Fruit fly (Drosophila melanogaster) whole organism, embryonic: ENCODE results near the gene CG42366.

Experiments
- Aef1 ChIP-seq: fragments of 200-800 bp; sonication (Bioruptor generic); IDR thresholded peaks from 3 replicates; pipeline ENCODE4 v1.3.6; 2022; ENCODE audit warnings: missing biosample characterization, missing genetic modification characterization
- CG11398 ChIP-seq: fragments of 200-800 bp; sonication (Bioruptor generic); optimal IDR thresholded peaks from 2 replicates; lab custom pipeline; 2016; ENCODE audit warnings: missing biosample characterization, missing genetic modification characterization
- CG12219 ChIP-seq: fragments of 200-800 bp; sonication (Bioruptor generic); optimal IDR thresholded peaks from 3 replicates; lab custom pipeline; 2018; ENCODE audit warnings: missing biosample characterization, mild to moderate bottlenecking, missing genetic modification characterization
- CG13624 ChIP-seq: fragments of 200-800 bp; sonication (Bioruptor generic); optimal IDR thresholded peaks from 2 replicates; lab custom pipeline; 2016; ENCODE audit warnings: missing biosample characterization, missing genetic modification characterization
- CG14667 ChIP-seq: fragments of 200-800 bp; sonication (Bioruptor generic); IDR thresholded peaks from 2 replicates; pipeline ENCODE4 v1.3.6; 2022; ENCODE audit warnings: missing biosample characterization, missing genetic modification characterization
- CG16863 ChIP-seq: fragments of 200-800 bp; sonication (Bioruptor generic); optimal IDR thresholded peaks from 3 replicates; lab custom pipeline; 2016; ENCODE audit warnings: missing biosample characterization, missing genetic modification characterization
- CG17328 ChIP-seq: fragments of 200-800 bp; sonication (Bioruptor generic); IDR thresholded peaks from 2 replicates; pipeline ENCODE4 v1.3.6; 2022; ENCODE audit warnings: missing biosample characterization, missing genetic modification characterization
- CG17612 ChIP-seq: fragments of 200-800 bp; sonication (Bioruptor generic); IDR thresholded peaks from 2 replicates; pipeline ENCODE4 v1.3.6; 2022; ENCODE audit warnings: missing biosample characterization, missing genetic modification characterization
- CG18619 ChIP-seq: fragments of 200-800 bp; sonication (Bioruptor generic); optimal IDR thresholded peaks from 3 replicates; lab custom pipeline; 2017; ENCODE audit warnings: missing biosample characterization, mild to moderate bottlenecking, missing genetic modification characterization
- CG18764 ChIP-seq: fragments of 200-800 bp; sonication (Bioruptor generic); optimal IDR thresholded peaks from 3 replicates; lab custom pipeline; 2016; ENCODE audit warnings: missing biosample characterization, missing genetic modification characterization
- CG2199 ChIP-seq: fragments of 200-800 bp; sonication (Bioruptor generic); IDR thresholded peaks from 3 replicates; pipeline ENCODE4 v1.3.6; 2022; ENCODE audit warnings: missing biosample characterization, missing genetic modification characterization
- CG32767 ChIP-seq: fragments of 200-800 bp; sonication (Bioruptor generic); IDR thresholded peaks from 2 replicates; pipeline ENCODE4 v1.3.6; 2022; ENCODE audit warnings: missing biosample characterization, missing genetic modification characterization
- CG3407 ChIP-seq: fragments of 200-800 bp; sonication (Bioruptor generic); optimal IDR thresholded peaks from 2 replicates; lab custom pipeline; 2018; ENCODE audit warnings: missing biosample characterization, mild to moderate bottlenecking, missing genetic modification characterization
- CG4617 ChIP-seq: fragments of 200-800 bp; sonication (Bioruptor generic); optimal IDR thresholded peaks from 3 replicates; lab custom pipeline; 2016; ENCODE audit warnings: missing biosample characterization, missing genetic modification characterization, borderline replicate concordance
- CG4707 ChIP-seq: fragments of 200-800 bp; sonication (Bioruptor generic); optimal IDR thresholded peaks from 2 replicates; lab custom pipeline; 2018; ENCODE audit warnings: missing biosample characterization, mild to moderate bottlenecking, missing genetic modification characterization, moderate library complexity
- CG5180 ChIP-seq: fragments of 200-800 bp; sonication (Bioruptor generic); optimal IDR thresholded peaks from 3 replicates; lab custom pipeline; 2017; ENCODE audit warnings: missing biosample characterization, missing genetic modification characterization, mild to moderate bottlenecking, moderate library complexity, missing genetic modification reagents
- CG7987 ChIP-seq: fragments of 200-800 bp; sonication (Bioruptor generic); optimal IDR thresholded peaks from 2 replicates; lab custom pipeline; 2018; ENCODE audit warnings: missing biosample characterization, mild to moderate bottlenecking, missing genetic modification characterization, moderate library complexity
- CG8290 ChIP-seq, 3 experiments: fragments of 200-800 bp; sonication (Bioruptor generic); optimal IDR thresholded peaks; 2 replicates each; lab custom pipeline; 2016 to 2019; ENCODE audit warnings: missing biosample characterization in 3 of 3, missing genetic modification characterization in 3 of 3, mild to moderate bottlenecking in 2 of 3, moderate library complexity in 1 of 3
- CG8924 ChIP-seq: fragments of 200-800 bp; optimal IDR thresholded peaks from 3 replicates; lab custom pipeline; 2019; ENCODE audit warnings: missing biosample characterization, mild to moderate bottlenecking, missing genetic modification characterization, moderate library complexity
- Chrac-16 ChIP-seq: fragments of 200-800 bp; sonication (Bioruptor generic); optimal IDR thresholded peaks from 3 replicates; lab custom pipeline; 2016; ENCODE audit warnings: missing biosample characterization, missing genetic modification characterization
- Doc2 ChIP-seq: fragments of 200-800 bp; sonication (Bioruptor generic); IDR thresholded peaks from 2 replicates; pipeline ENCODE4 v1.3.6; 2022; ENCODE audit warnings: missing biosample characterization, missing genetic modification characterization
- Elba2 ChIP-seq: fragments of 200-800 bp; sonication (Bioruptor generic); optimal IDR thresholded peaks from 3 replicates; lab custom pipeline; 2016; ENCODE audit warnings: missing biosample characterization, missing genetic modification characterization
- H15 ChIP-seq: fragments of 200-800 bp; sonication (Bioruptor generic); IDR thresholded peaks from 3 replicates; pipeline ENCODE4 v1.3.6; 2022; ENCODE audit warnings: missing biosample characterization, missing genetic modification characterization
- HmgD ChIP-seq: fragments of 200-800 bp; sonication (Bioruptor generic); optimal IDR thresholded peaks from 3 replicates; lab custom pipeline; 2016; ENCODE audit warnings: missing biosample characterization, missing genetic modification characterization
- Hr3 ChIP-seq: fragments of 200-800 bp; sonication (Bioruptor generic); optimal IDR thresholded peaks from 3 replicates; lab custom pipeline; 2016; ENCODE audit warnings: missing biosample characterization, missing genetic modification characterization
- MTF-1 ChIP-seq: fragments of 200-800 bp; sonication (Bioruptor generic); optimal IDR thresholded peaks from 2 replicates; lab custom pipeline; 2018; ENCODE audit warnings: missing biosample characterization, mild to moderate bottlenecking, missing genetic modification characterization, borderline replicate concordance
- Nf-YB ChIP-seq: fragments of 200-800 bp; sonication (Bioruptor generic); optimal IDR thresholded peaks from 3 replicates; lab custom pipeline; 2019; ENCODE audit warnings: missing biosample characterization, mild to moderate bottlenecking, missing genetic modification characterization, moderate library complexity
- PHDP ChIP-seq: fragments of 200-800 bp; sonication (Bioruptor generic); optimal IDR thresholded peaks from 3 replicates; lab custom pipeline; 2018; ENCODE audit warnings: missing biosample characterization, mild to moderate bottlenecking, missing genetic modification characterization, moderate library complexity
- Trl ChIP-seq, 3 experiments: fragments of >200 bp in 2 of 3; fragments of 200-800 bp in 1 of 3; sonication (Bioruptor generic) in 1 of 3; optimal IDR thresholded peaks; 2 replicates in 1 of 3; 3 replicates in 2 of 3; lab custom pipeline; 2016 to 2017; ENCODE audit warnings: missing biosample characterization in 1 of 3, missing genetic modification characterization in 1 of 3
- Xrp1 ChIP-seq: fragments of 200-800 bp; sonication (Bioruptor generic); IDR thresholded peaks from 2 replicates; pipeline ENCODE4 v1.3.6; 2022; ENCODE audit warnings: missing biosample characterization, missing genetic modification characterization
- ash1 ChIP-seq: fragments of 200-800 bp; sonication (Bioruptor generic); optimal IDR thresholded peaks from 2 replicates; lab custom pipeline; 2018; ENCODE audit warnings: missing biosample characterization, mild to moderate bottlenecking, missing genetic modification characterization
- ato ChIP-seq: fragments of 200-800 bp; sonication (Bioruptor generic); IDR thresholded peaks from 2 replicates; pipeline ENCODE4 v1.3.6; 2022; ENCODE audit warnings: missing biosample characterization, missing genetic modification characterization; ENCODE audit not compliant: partially characterized antibody
- dati ChIP-seq: fragments of 200-800 bp; sonication (Bioruptor generic); IDR thresholded peaks from 2 replicates; pipeline ENCODE4 v1.3.6; 2022; ENCODE audit warnings: missing biosample characterization, missing genetic modification characterization
- dimm ChIP-seq: fragments of 200-800 bp; sonication (Bioruptor generic); IDR thresholded peaks from 2 replicates; pipeline ENCODE4 v1.3.6; 2022; ENCODE audit warnings: missing biosample characterization, missing genetic modification characterization
- disco-r ChIP-seq: fragments of 200-800 bp; sonication (Bioruptor generic); optimal IDR thresholded peaks from 2 replicates; lab custom pipeline; 2016; ENCODE audit warnings: missing biosample characterization, missing genetic modification characterization
- dm ChIP-seq: fragments of 200-800 bp; sonication (Bioruptor generic); optimal IDR thresholded peaks from 3 replicates; lab custom pipeline; 2016; ENCODE audit warnings: missing biosample characterization, missing genetic modification characterization
- ftz-f1 ChIP-seq: fragments of 200-800 bp; sonication (Bioruptor generic); optimal IDR thresholded peaks from 2 replicates; lab custom pipeline; 2016; ENCODE audit warnings: missing biosample characterization, missing genetic modification characterization
- gce ChIP-seq: fragments of 200-800 bp; sonication (Bioruptor generic); IDR thresholded peaks from 3 replicates; pipeline ENCODE4 v1.3.6; 2022; ENCODE audit warnings: missing biosample characterization, missing genetic modification characterization
- gfzf ChIP-seq: fragments of 200-800 bp; sonication (Bioruptor generic); optimal IDR thresholded peaks from 2 replicates; lab custom pipeline; 2016; ENCODE audit warnings: missing biosample characterization, mild to moderate bottlenecking, missing genetic modification characterization, moderate library complexity
- grau ChIP-seq: fragments of 200-800 bp; optimal IDR thresholded peaks from 3 replicates; lab custom pipeline; 2019; ENCODE audit warnings: missing biosample characterization, mild to moderate bottlenecking, missing genetic modification characterization, moderate library complexity
- grn ChIP-seq: fragments of 200-800 bp; sonication (Bioruptor generic); optimal IDR thresholded peaks from 3 replicates; lab custom pipeline; 2017; ENCODE audit warnings: missing biosample characterization, missing genetic modification characterization
- kay ChIP-seq: fragments of 200-800 bp; sonication (Bioruptor generic); optimal IDR thresholded peaks from 2 replicates; lab custom pipeline; 2016; ENCODE audit warnings: missing biosample characterization, missing genetic modification characterization
- pb ChIP-seq: fragments of 200-800 bp; sonication (Bioruptor generic); optimal IDR thresholded peaks from 3 replicates; lab custom pipeline; 2016; ENCODE audit warnings: missing biosample characterization, missing genetic modification characterization
- peb ChIP-seq: fragments of 200-800 bp; sonication (Bioruptor generic); IDR thresholded peaks from 2 replicates; pipeline ENCODE4 v1.3.6; 2022; ENCODE audit warnings: missing biosample characterization, missing genetic modification characterization
- psq ChIP-seq: fragments of 200-800 bp; sonication (Bioruptor generic); optimal IDR thresholded peaks from 2 replicates; lab custom pipeline; 2017; ENCODE audit warnings: missing biosample characterization, missing genetic modification characterization
- scrt ChIP-seq: fragments of 200-800 bp; sonication (Bioruptor generic); optimal IDR thresholded peaks from 2 replicates; lab custom pipeline; 2018; ENCODE audit warnings: missing biosample characterization, mild to moderate bottlenecking, missing genetic modification characterization, moderate library complexity
- so ChIP-seq: fragments of 200-800 bp; sonication (Bioruptor generic); IDR thresholded peaks from 3 replicates; pipeline ENCODE4 v1.3.6; 2022; ENCODE audit warnings: missing biosample characterization, missing genetic modification characterization
- sqz ChIP-seq: fragments of 200-800 bp; sonication (Bioruptor generic); optimal IDR thresholded peaks from 3 replicates; lab custom pipeline; 2018; ENCODE audit warnings: missing biosample characterization, mild to moderate bottlenecking, missing genetic modification characterization
- zen2 ChIP-seq: fragments of 200-800 bp; sonication (Bioruptor generic); IDR thresholded peaks from 3 replicates; pipeline ENCODE4 v1.3.6; 2022; ENCODE audit warnings: missing biosample characterization, missing genetic modification characterization; ENCODE audit not compliant: partially characterized antibody

The CG42366 gene

DNA sequence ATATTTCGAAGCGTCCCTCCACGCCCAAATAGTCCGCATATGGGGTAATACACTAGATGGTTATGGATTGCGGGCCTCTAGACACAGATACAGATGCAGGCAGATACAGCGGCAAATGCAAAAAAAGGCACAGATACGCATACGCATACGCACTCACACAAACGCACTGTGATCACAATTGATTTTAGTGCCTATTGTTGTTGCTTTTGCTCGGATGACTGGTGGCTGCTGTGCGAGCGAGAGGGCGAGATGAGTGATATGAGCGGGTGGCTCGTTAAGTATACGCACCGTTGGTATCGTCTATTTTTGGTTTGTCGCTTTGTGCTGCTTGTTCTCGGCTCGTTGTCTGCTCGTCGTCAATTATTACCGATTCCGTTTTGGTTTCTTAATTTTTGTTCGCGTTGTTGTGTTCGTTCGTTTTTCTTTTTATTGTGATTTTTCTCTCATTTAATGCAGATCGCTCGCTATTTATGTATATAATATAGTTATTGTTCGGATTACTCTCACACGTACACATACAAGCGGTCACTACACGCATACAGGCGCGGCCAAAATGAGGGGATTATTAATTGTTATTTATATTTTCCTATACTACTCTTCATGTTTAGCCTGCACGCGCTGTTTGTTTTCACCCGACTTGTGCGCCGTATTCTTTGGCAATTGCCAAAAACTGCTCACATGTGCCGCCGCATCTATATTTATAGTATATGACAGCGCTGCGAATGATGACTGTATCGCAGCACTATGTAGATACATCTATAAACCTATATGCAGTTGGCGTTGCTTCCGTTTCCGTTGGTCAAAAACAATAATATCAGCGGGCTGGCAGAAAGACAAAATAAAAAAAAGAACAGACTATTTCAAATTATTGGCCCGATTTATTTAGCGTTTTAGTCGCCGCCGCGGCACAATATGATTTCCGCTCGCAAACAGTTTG, 17.4 kb upstream of the CG42366 start (continued):
- TF ChIP-seq ato (GFP tag; lab: Robert Waterston, UW) (no peak), Xrp1 (GFP tag; lab: Robert Waterston, UW) (no peak), CG13624 (GFP tag; lab: Kevin White, UChicago) (peak; percentile 2), CG17328 (GFP tag; lab: Robert Waterston, UW) (no peak), Chrac-16 (no peak), gce (GFP tag; lab: Robert Waterston, UW) (no peak), CG4707 (GFP tag; lab: Kevin White, UChicago) (no peak), sqz (GFP tag; lab: Kevin White, UChicago) (peak; percentile 23), dati (no peak), so (no peak), H15 (no peak), CG18619 (GFP tag; lab: Kevin White, UChicago) (no peak), Elba2 (GFP tag; lab: Kevin White, UChicago) (no peak), CG11398 (GFP tag; lab: Kevin White, UChicago) (no peak), ftz-f1 (no peak), CG8924 (tag; lab: Kevin White, UChicago) (no peak), CG12219 (GFP tag; lab: Kevin White, UChicago) (no peak), CG14667 (GFP tag; lab: Robert Waterston, UW) (no peak), HmgD (GFP tag; lab: Kevin White, UChicago) (no peak), CG7987 (GFP tag; lab: Kevin White, UChicago) (no peak), gfzf (GFP tag; lab: Kevin White, UChicago) (no peak), PHDP (tag; lab: Kevin White, UChicago) (no peak), psq (GFP tag; lab: Kevin White, UChicago) (peak; percentile 81), zen2 (GFP tag; lab: Robert Waterston, UW) (0 out of 3 replicates have a peak, but pooled peaks have one; percentile 32), grn (peak; percentile 14), CG4617 (GFP tag; lab: Kevin White, UChicago) (no peak), scrt (GFP tag; lab: Kevin White, UChicago) (no peak), CG16863 (GFP tag; lab: Kevin White, UChicago) (no peak), CG5180 (GFP tag; lab: Kevin White, UChicago) (no peak), CG18764 (no peak), CG2199 (GFP tag; lab: Robert Waterston, UW) (peak; percentile 67; the same call in 1 of the 3 replicates), Trl (optimal IDR thresholded peaks at IDR 0.05; lab: Kevin White, UChicago) (peak in 1 of 2 experiments; percentile 9), Trl (GFP tag; optimal IDR thresholded peaks at IDR 0.05; lab: Kevin White, UChicago) (no peak), MTF-1 (GFP tag; lab: Kevin White, UChicago) (no peak), ash1 (no peak), CG32767 (GFP tag; lab: Robert Waterston, UW) (no peak), dm (GFP tag; lab: Kevin White, UChicago) (no peak), Aef1 (no peak; the same call in 1 of the 3 replicates), Nf-YB (GFP tag; lab: Kevin White, UChicago) (peak; percentile 33), grau (no peak), Hr3 (GFP tag; lab: Kevin White, UChicago) (no peak), CG17612 (GFP tag; lab: Robert Waterston, UW) (no peak), disco-r (GFP tag; lab: Kevin White, UChicago) (no peak), dimm (GFP tag; lab: Robert Waterston, UW) (no peak), pb (GFP tag; lab: Kevin White, UChicago) (peak; percentile 11), CG3407 (GFP tag; lab: Kevin White, UChicago) (no peak), peb (GFP tag; lab: Robert Waterston, UW) (no peak), CG8290 (GFP tag; optimal IDR thresholded peaks at IDR 0.05; lab: Kevin White, UChicago) (no peak), CG8290 (tag; optimal IDR thresholded peaks at IDR 0.05; lab: Kevin White, UChicago) (peak in 1 of 2 experiments; percentile 56), kay (peak; percentile 8), Doc2 (GFP tag; lab: Robert Waterston, UW) (no peak)
